Fruit fly (Drosophila melanogaster) whole organism, wandering third instar larva: Measurements from ENCODE around the gene CG43198.

Experiments used
- Abd-B ChIP-seq: fragments of >200 bp; optimal IDR thresholded peaks from 2 replicates; lab custom pipeline; 2017; ENCODE audit warnings: missing biosample characterization, missing genetic modification characterization
- CG32264 ChIP-seq: fragments of 200-800 bp; sonication (Bioruptor generic); optimal IDR thresholded peaks from 2 replicates; lab custom pipeline; 2016; ENCODE audit warnings: missing biosample characterization, missing genetic modification characterization
- Dfd ChIP-seq: fragments of >200 bp; optimal IDR thresholded peaks from 2 replicates; lab custom pipeline; 2017; ENCODE audit warnings: missing biosample characterization, missing genetic modification characterization
- Dif ChIP-seq: fragments of 200-275, 200-300 bp; sonication (Bioruptor generic); optimal IDR thresholded peaks from 2 replicates; lab custom pipeline; 2018; ENCODE audit warnings: missing biosample characterization, missing genetic modification characterization; ENCODE audit not compliant: partially characterized antibody
- GATAd ChIP-seq: sonication (Bioruptor generic); optimal IDR thresholded peaks from 2 replicates; lab custom pipeline; 2016; ENCODE audit warnings: missing biosample characterization, missing genetic modification characterization
- HLH106 ChIP-seq: fragments of 200-800 bp; optimal IDR thresholded peaks from 3 replicates; lab custom pipeline; 2019; ENCODE audit warnings: missing biosample characterization, mild to moderate bottlenecking, missing genetic modification characterization, moderate library complexity
- Hr78 ChIP-seq: fragments of >200 bp; optimal IDR thresholded peaks from 2 replicates; lab custom pipeline; 2017; ENCODE audit warnings: missing biosample characterization, missing genetic modification characterization
- Jra ChIP-seq: sonication (Bioruptor generic); optimal IDR thresholded peaks from 2 replicates; lab custom pipeline; 2016; ENCODE audit warnings: missing biosample characterization, missing genetic modification characterization
- Myc ChIP-seq: fragments of >200 bp; optimal IDR thresholded peaks from 2 replicates; lab custom pipeline; 2017
- OdsH ChIP-seq: fragments of 200-800 bp; sonication (Bioruptor generic); optimal IDR thresholded peaks from 2 replicates; lab custom pipeline; 2016; ENCODE audit warnings: missing biosample characterization, mild to moderate bottlenecking, missing genetic modification characterization
- Rel ChIP-seq, 2 experiments: fragments of 200-800 bp; sonication (Bioruptor generic) in 1 of 2; optimal IDR thresholded peaks; 2 replicates in 1 of 2; 3 replicates in 1 of 2; lab custom pipeline; 2016 to 2019; ENCODE audit warnings: mild to moderate bottlenecking in 2 of 2, missing biosample characterization in 2 of 2, missing genetic modification characterization in 2 of 2, moderate library complexity in 1 of 2
- dl ChIP-seq, 2 experiments: fragments of 175-275, 200-275 bp in 1 of 2; fragments of 200-275 bp in 1 of 2; sonication (Bioruptor generic); optimal IDR thresholded peaks; lab custom pipeline; 2018; ENCODE audit warnings: mild to moderate bottlenecking in 2 of 2, missing biosample characterization in 2 of 2, missing genetic modification characterization in 2 of 2, moderate library complexity in 2 of 2; ENCODE audit not compliant: partially characterized antibody in 2 of 2, insufficient read depth in 1 of 2
- dmrt93B ChIP-seq: fragments of 200-800 bp; sonication (Bioruptor generic); optimal IDR thresholded peaks from 2 replicates; lab custom pipeline; 2018; ENCODE audit warnings: missing biosample characterization, mild to moderate bottlenecking, missing genetic modification characterization
- dsf ChIP-seq: sonication (Bioruptor generic); optimal IDR thresholded peaks from 2 replicates; lab custom pipeline; 2016; ENCODE audit warnings: missing biosample characterization, missing genetic modification characterization, borderline replicate concordance
- ey ChIP-seq: fragments of 200-800 bp; sonication (Bioruptor generic); optimal IDR thresholded peaks from 2 replicates; lab custom pipeline; 2016; ENCODE audit warnings: missing biosample characterization, missing genetic modification characterization
- foxo ChIP-seq, 2 experiments: fragments of 200-800 bp; sonication (Bioruptor generic); optimal IDR thresholded peaks; 2 replicates in 1 of 2; 3 replicates in 1 of 2; lab custom pipeline; 2016 to 2017; ENCODE audit warnings: missing biosample characterization in 2 of 2, missing genetic modification characterization in 2 of 2
- fru ChIP-seq: fragments of 200-800 bp; sonication (Bioruptor generic); optimal IDR thresholded peaks from 3 replicates; lab custom pipeline; 2016; ENCODE audit warnings: missing biosample characterization, mild to moderate bottlenecking, missing genetic modification characterization
- h ChIP-seq: fragments of 200-800 bp; sonication (Bioruptor generic); optimal IDR thresholded peaks from 3 replicates; lab custom pipeline; 2016; ENCODE audit warnings: missing biosample characterization, mild to moderate bottlenecking, missing genetic modification characterization
- lola ChIP-seq: fragments of >200 bp; optimal IDR thresholded peaks from 2 replicates; lab custom pipeline; 2017; ENCODE audit warnings: missing biosample characterization, missing genetic modification characterization
- pan ChIP-seq: fragments of >200 bp; optimal IDR thresholded peaks from 2 replicates; lab custom pipeline; 2017
- psq ChIP-seq: fragments of 200-800 bp; sonication (Bioruptor generic); optimal IDR thresholded peaks from 3 replicates; lab custom pipeline; 2017; ENCODE audit warnings: missing biosample characterization, mild to moderate bottlenecking, missing genetic modification characterization, moderate library complexity

CG43198 gene

dm6 chrX:7405697-7406096 lies 47.4 kb downstream of the CG43198 start, which contains the start of gene CG1677:
TSS of gene CG1677 (minus strand) at chrX:7405797.
- no peak for TF ChIP-seq dsf (GFP tag; lab: Kevin White, UChicago)
- TF ChIP-seq psq (GFP tag; lab: Kevin White, UChicago), result no peak
- TF ChIP-seq fru (GFP tag; lab: Kevin White, UChicago), result no peak
- no peak for TF ChIP-seq OdsH (GFP tag; lab: Kevin White, UChicago)

DNA sequence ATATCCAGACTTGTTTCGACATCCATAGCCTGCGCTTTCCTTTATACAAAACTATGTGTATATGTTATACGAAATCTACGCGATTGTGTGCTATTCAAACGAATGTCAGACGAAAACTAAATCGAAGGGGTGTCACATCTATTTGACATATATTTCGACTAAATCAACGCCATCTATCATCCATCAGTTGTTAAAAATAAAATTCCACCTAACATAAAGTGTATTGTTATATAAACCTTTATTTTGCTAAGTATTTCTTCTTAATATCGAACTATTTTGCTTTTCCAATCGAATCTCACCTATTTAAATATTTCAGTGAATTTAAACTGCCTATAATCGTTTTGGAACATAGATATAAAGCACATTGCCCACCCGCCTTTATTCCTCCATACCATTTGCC lies 50.1 kb downstream of the CG43198 start, which contains the start of gene CG15035:
Gene CG15035 (minus strand): TSS at position 101 of the 400 bp plus-strand sequence.
- TF ChIP-seq pan (lab: Kevin White, UChicago) (no peak), Myc (no peak), CG32264 (GFP tag; lab: Kevin White, UChicago) (no peak), dl (GFP tag; optimal IDR thresholded peaks at IDR 0.05; lab: Kevin White, UChicago; ENCODE audit: insufficient read depth in 1 of 2, partially characterized antibody in 2 of 2) (no peak), h (GFP tag; lab: Kevin White, UChicago) (no peak), psq (GFP tag; lab: Kevin White, UChicago) (no peak), ey (no peak), lola (GFP tag; lab: Kevin White, UChicago) (no peak), HLH106 (tag; lab: Kevin White, UChicago) (no peak), Hr78 (GFP tag; lab: Kevin White, UChicago) (no peak), fru (GFP tag; lab: Kevin White, UChicago) (no peak), Dif (GFP tag; lab: Kevin White, UChicago) (no peak), Jra (GFP tag; lab: Kevin White, UChicago) (no peak), foxo (GFP tag; optimal IDR thresholded peaks at IDR 0.05; lab: Kevin White, UChicago) (no peak), Rel (GFP tag; optimal IDR thresholded peaks at IDR 0.05; lab: Kevin White, UChicago) (no peak), Rel (tag; optimal IDR thresholded peaks at IDR 0.05; lab: Kevin White, UChicago) (no peak), Dfd (GFP tag; lab: Kevin White, UChicago) (no peak), dmrt93B (GFP tag; lab: Kevin White, UChicago) (no peak), OdsH (GFP tag; lab: Kevin White, UChicago) (no peak), GATAd (GFP tag; lab: Kevin White, UChicago) (no peak), Abd-B (no peak)
